Worm (Caenorhabditis elegans) whole organism, L1 larva: ENCODE data around the gene golg-4.
A peak's percentile ranks its signal among the peaks of the same experiment; 100 is the strongest.
"Not testable (repeated sequence)": the region's sequence is repeated elsewhere in the genome, so short reads cannot be mapped to it uniquely, and the experiment has no call there.

Experiments used
- C16A3.4 ChIP-seq: fragments of 150-350 bp; optimal IDR thresholded peaks from 2 replicates; lab custom pipeline; 2014; ENCODE audit warnings: missing biosample characterization, missing genetic modification characterization
- F16B12.6 ChIP-seq: fragments of 150-350 bp; optimal IDR thresholded peaks from 2 replicates; lab custom pipeline; 2014; ENCODE audit warnings: missing biosample characterization, missing genetic modification characterization
- aly-2 ChIP-seq: fragments of 150-350 bp; optimal IDR thresholded peaks from 2 replicates; lab custom pipeline; 2014; ENCODE audit warnings: missing biosample characterization, missing genetic modification characterization
- ama-1 ChIP-seq: fragments of 150-350 bp; optimal IDR thresholded peaks from 2 replicates; lab custom pipeline; 2014
- ceh-63 ChIP-seq: fragments of 200-800 bp; sonication (Bioruptor generic); optimal IDR thresholded peaks from 2 replicates; lab custom pipeline; 2018; ENCODE audit warnings: mild to moderate bottlenecking, missing genetic modification characterization, missing compliant biosample characterization
- ceh-90 ChIP-seq: sonication (generic microtip); optimal IDR thresholded peaks from 2 replicates; lab custom pipeline; 2016; ENCODE audit warnings: missing genetic modification characterization, missing compliant biosample characterization
- ces-1 ChIP-seq: fragments of 150-350 bp; optimal IDR thresholded peaks from 2 replicates; lab custom pipeline; 2014; ENCODE audit warnings: missing biosample characterization, missing genetic modification reagents, missing genetic modification characterization
- dsc-1 ChIP-seq: sonication (generic microtip); optimal IDR thresholded peaks from 2 replicates; lab custom pipeline; 2016; ENCODE audit warnings: mild to moderate bottlenecking, missing genetic modification characterization, missing compliant biosample characterization
- efl-1 ChIP-seq, 4 experiments: fragments of 150-350 bp; optimal IDR thresholded peaks in 3 of 4; peaks in 1 of 4; 1 replicate in 1 of 4; 2 replicates in 3 of 4; lab custom pipeline; 2014; ENCODE audit warnings: missing biosample characterization in 2 of 4, missing genetic modification characterization in 2 of 4, missing genetic modification reagents in 2 of 4
- egl-13 ChIP-seq: sonication (generic microtip); optimal IDR thresholded peaks from 2 replicates; lab custom pipeline; 2016; ENCODE audit warnings: missing genotype, missing genetic modification reagents, missing genetic modification characterization, missing compliant biosample characterization
- elt-2 ChIP-seq: sonication (generic microtip); optimal IDR thresholded peaks from 2 replicates; lab custom pipeline; 2016; ENCODE audit warnings: missing genetic modification characterization, mild to moderate bottlenecking, inconsistent platforms, missing compliant biosample characterization, missing genetic modification reagents
- elt-3 ChIP-seq, 6 experiments: fragments of 150-350 bp in 1 of 6; sonication (generic microtip); optimal IDR thresholded peaks; 2 replicates each; lab custom pipeline; 2017 to 2018; ENCODE audit warnings: missing biosample characterization in 6 of 6, missing genetic modification characterization in 6 of 6, inconsistent platforms in 1 of 6
- ets-5 ChIP-seq: fragments of 200-800 bp; sonication (Bioruptor generic); IDR thresholded peaks from 2 replicates; pipeline ENCODE4 v1.3.6; 2022; ENCODE audit warnings: missing genetic modification characterization, missing compliant biosample characterization
- fkh-10 ChIP-seq: sonication (generic microtip); optimal IDR thresholded peaks from 2 replicates; lab custom pipeline; 2017; ENCODE audit warnings: missing biosample characterization, missing genetic modification reagents, missing genetic modification characterization
- fkh-4 ChIP-seq: sonication (generic microtip); optimal IDR thresholded peaks from 2 replicates; lab custom pipeline; 2016; ENCODE audit warnings: missing compliant biosample characterization, missing genetic modification characterization, borderline replicate concordance
- fos-1 ChIP-seq: fragments of 150-350 bp; optimal IDR thresholded peaks from 2 replicates; lab custom pipeline; 2014; ENCODE audit warnings: missing biosample characterization, missing genetic modification characterization
- grh-1 ChIP-seq: fragments of 200-800 bp; sonication (Bioruptor generic); IDR thresholded peaks from 2 replicates; pipeline ENCODE4 v1.3.6; 2022; ENCODE audit warnings: missing genetic modification reagents, missing genetic modification characterization, missing compliant biosample characterization
- hlh-17 ChIP-seq: fragments of 200-800 bp; sonication (Bioruptor generic); optimal IDR thresholded peaks from 2 replicates; lab custom pipeline; 2018; ENCODE audit warnings: missing genetic modification characterization, mild to moderate bottlenecking, missing compliant biosample characterization, moderate library complexity, borderline replicate concordance
- hlh-4 ChIP-seq: sonication (generic microtip); optimal IDR thresholded peaks from 2 replicates; lab custom pipeline; 2016; ENCODE audit warnings: mild to moderate bottlenecking, missing genetic modification characterization, missing compliant biosample characterization
- irx-1 ChIP-seq: sonication (generic microtip); optimal IDR thresholded peaks from 2 replicates; lab custom pipeline; 2016; ENCODE audit warnings: missing genetic modification characterization, missing compliant biosample characterization
- lin-14 ChIP-seq: fragments of 200-800 bp; sonication (Bioruptor generic); optimal IDR thresholded peaks from 2 replicates; lab custom pipeline; 2018; ENCODE audit warnings: mild to moderate bottlenecking, missing genetic modification characterization, moderate library complexity, missing compliant biosample characterization
- lin-15B ChIP-seq: fragments of 150-350 bp; sonication (generic microtip); optimal IDR thresholded peaks from 3 replicates; lab custom pipeline; 2014; ENCODE audit warnings: missing biosample characterization, missing genetic modification characterization
- lsy-2 ChIP-seq, 2 experiments: fragments of 150-350 bp; optimal IDR thresholded peaks; 2 replicates each; lab custom pipeline; 2014; ENCODE audit warnings: missing biosample characterization in 2 of 2, missing genetic modification characterization in 2 of 2
- mef-2 ChIP-seq: fragments of 150-350 bp; optimal IDR thresholded peaks from 2 replicates; lab custom pipeline; 2014; ENCODE audit warnings: missing biosample characterization, missing genetic modification characterization
- mep-1 ChIP-seq: fragments of 150-350 bp; optimal IDR thresholded peaks from 2 replicates; lab custom pipeline; 2014; ENCODE audit warnings: missing biosample characterization, missing genetic modification characterization
- nhr-19 ChIP-seq: fragments of 200-800 bp; sonication (Bioruptor generic); conservative IDR thresholded peaks from 2 replicates; pipeline ENCODE4 v1.3.6; 2022; ENCODE audit warnings: missing genetic modification characterization, missing compliant biosample characterization
- nhr-237 ChIP-seq: fragments of 150-350 bp; optimal IDR thresholded peaks from 2 replicates; lab custom pipeline; 2014; ENCODE audit warnings: missing biosample characterization, missing genetic modification characterization
- nhr-76 ChIP-seq: sonication (generic microtip); optimal IDR thresholded peaks from 2 replicates; lab custom pipeline; 2017; ENCODE audit warnings: missing biosample characterization, missing genetic modification characterization
- pag-3 ChIP-seq: sonication (generic microtip); optimal IDR thresholded peaks from 2 replicates; lab custom pipeline; 2017; ENCODE audit warnings: missing genetic modification characterization, mild to moderate bottlenecking, missing compliant biosample characterization, antibody characterized with exemption, borderline replicate concordance; ENCODE audit not compliant: insufficient read depth
- pqm-1 ChIP-seq: sonication (generic microtip); optimal IDR thresholded peaks from 3 replicates; lab custom pipeline; 2017; ENCODE audit warnings: missing biosample characterization, missing genetic modification characterization
- snpc-4 ChIP-seq: fragments of 150-350 bp; optimal IDR thresholded peaks from 2 replicates; lab custom pipeline; 2014; ENCODE audit warnings: missing biosample characterization, missing genetic modification characterization
- sox-4 ChIP-seq: sonication (generic microtip); optimal IDR thresholded peaks from 2 replicates; lab custom pipeline; 2016; ENCODE audit warnings: missing genetic modification characterization, missing compliant biosample characterization
- sptf-1 ChIP-seq: fragments of 150-350 bp; optimal IDR thresholded peaks from 2 replicates; lab custom pipeline; 2014; ENCODE audit warnings: missing biosample characterization, missing genetic modification characterization
- swsn-7 ChIP-seq: sonication (generic microtip); optimal IDR thresholded peaks from 2 replicates; lab custom pipeline; 2016; ENCODE audit warnings: missing genetic modification characterization, missing compliant biosample characterization
- tbx-2 ChIP-seq: sonication (generic microtip); optimal IDR thresholded peaks from 2 replicates; lab custom pipeline; 2016; ENCODE audit warnings: missing genetic modification characterization, missing compliant biosample characterization
- tlp-1 ChIP-seq: fragments of 150-350 bp; optimal IDR thresholded peaks from 2 replicates; lab custom pipeline; 2014; ENCODE audit warnings: missing biosample characterization, missing genetic modification characterization
- unc-62 ChIP-seq: fragments of 150-350 bp; optimal IDR thresholded peaks from 2 replicates; lab custom pipeline; 2014; ENCODE audit warnings: missing biosample characterization, missing genetic modification reagents, missing genetic modification characterization
- unc-86 ChIP-seq: sonication (generic microtip); optimal IDR thresholded peaks from 2 replicates; lab custom pipeline; 2016; ENCODE audit warnings: missing genetic modification characterization, missing compliant biosample characterization
- unc-98 ChIP-seq: fragments of 200-800 bp; sonication (Bioruptor generic); IDR thresholded peaks from 2 replicates; pipeline ENCODE4 v1.3.6; 2022; ENCODE audit warnings: missing genetic modification characterization, missing compliant biosample characterization
- vab-15 ChIP-seq: sonication (generic microtip); optimal IDR thresholded peaks from 2 replicates; lab custom pipeline; 2017; ENCODE audit warnings: missing genotype, mild to moderate bottlenecking, missing genetic modification characterization, missing compliant biosample characterization
- zip-4 ChIP-seq: fragments of 200-800 bp; sonication (Bioruptor generic); optimal IDR thresholded peaks from 2 replicates; lab custom pipeline; 2018; ENCODE audit warnings: mild to moderate bottlenecking, missing genetic modification characterization, moderate library complexity, missing compliant biosample characterization

The golg-4 gene

ce11 chrIII:3444139-3444538, 38.8 kb downstream of the golg-4 start, which contains the start of gene spe-41:
Gene spe-41, minus strand, starts transcription at chrIII:3444210.
- TF ChIP-seq nhr-76 (tag; lab: Kevin White, UChicago): no peak
- no peak for TF ChIP-seq C16A3.4 (tag; lab: Kevin White, UChicago)
- TF ChIP-seq fkh-4 (tag; lab: Kevin White, UChicago): no peak
- no peak for TF ChIP-seq mef-2 (tag; lab: Kevin White, UChicago)
- no peak for TF ChIP-seq efl-1 (optimal IDR thresholded peaks at IDR 0.05; lab: Kevin White, UChicago)
- TF ChIP-seq efl-1 (GFP tag; optimal IDR thresholded peaks at IDR 0.05 in 1 of 2; lab: Kevin White, UChicago): no peak
- no peak for TF ChIP-seq ceh-90
- no peak for TF ChIP-seq ets-5 (GFP tag; lab: Robert Waterston, UW)
- no peak for TF ChIP-seq sptf-1 (tag; lab: Kevin White, UChicago)
- TF ChIP-seq swsn-7 (tag; lab: Kevin White, UChicago): no peak
- no peak for TF ChIP-seq nhr-237 (tag; lab: Kevin White, UChicago)
- TF ChIP-seq fkh-10 (GFP tag; lab: Kevin White, UChicago): no peak

- TF ChIP-seq hlh-17 (GFP tag; lab: Kevin White, UChicago) (no peak), unc-98 (GFP tag; lab: Robert Waterston, UW) (no peak), fkh-10 (GFP tag; lab: Kevin White, UChicago) (no peak), lsy-2 (tag; optimal IDR thresholded peaks at IDR 0.05; lab: Kevin White, UChicago) (peak in 1 of 2 experiments; percentile 26), sox-4 (tag; lab: Kevin White, UChicago) (no peak), tlp-1 (tag; lab: Kevin White, UChicago) (no peak), lin-15B (tag; lab: Kevin White, UChicago) (no peak), irx-1 (tag; lab: Kevin White, UChicago) (no peak), egl-13 (tag; lab: Kevin White, UChicago) (no peak), F16B12.6 (tag; lab: Kevin White, UChicago) (peak; percentile 65), tbx-2 (tag; lab: Kevin White, UChicago) (no peak), efl-1 (optimal IDR thresholded peaks at IDR 0.05; lab: Kevin White, UChicago) (peak in 1 of 2 experiments; percentile 22), efl-1 (GFP tag; optimal IDR thresholded peaks at IDR 0.05 in 1 of 2; lab: Kevin White, UChicago) (peak in 1 of 2 experiments; percentile 9), fos-1 (no peak)
These were observed 47.3 kb downstream of the golg-4 start, which contains the start of the genes K01A11.3 and C34C12.12 for ce11 chrIII:3452563-3453210. Gene K01A11.3, minus strand, starts transcription at chrIII:3452613. Gene C34C12.12, plus strand, starts transcription at chrIII:3453194.

- TF ChIP-seq mep-1; lin-14; elt-2 (tag; lab: Kevin White, UChicago): not testable (repeated sequence)
These were observed 48.1 kb downstream of the golg-4 start, which contains the start of gene C34C12.2 for ce11 chrIII:3453486-3453885. Gene C34C12.2, plus strand, starts transcription at chrIII:3453786.

ce11 chrIII:3454045-3454444, 48.7 kb downstream of the golg-4 start, which contains the start of gene C34C12.1:
Gene C34C12.1, plus strand, starts transcription at chrIII:3454345.
- TF ChIP-seq unc-86, fkh-4, C16A3.4 (tag; lab: Kevin White, UChicago): not testable (repeated sequence)

- TF ChIP-seq pag-3 (tag; lab: Kevin White, UChicago) (no peak), nhr-19 (GFP tag; lab: Robert Waterston, UW) (peak; percentile 99), unc-62 (GFP tag; lab: Kevin White, UChicago) (no peak), elt-3 (tag; optimal IDR thresholded peaks at IDR 0.05; lab: Kevin White, UChicago) (peak; percentile 48 to 98 (median 89)), pqm-1 (tag; lab: Kevin White, UChicago) (no peak), C16A3.4 (tag; lab: Kevin White, UChicago) (peak; percentile 98), ama-1 (lab: Kevin White, UChicago) (peak; percentile 80), ces-1 (GFP tag; lab: Kevin White, UChicago) (peak; percentile 69), vab-15 (tag; lab: Kevin White, UChicago) (peak; percentile 96), fos-1 (peak; percentile 96), elt-2 (tag; lab: Kevin White, UChicago) (peak; percentile 94), sptf-1 (tag; lab: Kevin White, UChicago) (no peak), fkh-10 (GFP tag; lab: Kevin White, UChicago) (peak; percentile 98), irx-1 (tag; lab: Kevin White, UChicago) (peak; percentile 98), nhr-76 (tag; lab: Kevin White, UChicago) (peak; percentile 53), hlh-4 (tag; lab: Kevin White, UChicago) (peak; percentile 35), zip-4 (GFP tag; lab: Kevin White, UChicago) (peak; percentile 93), ceh-63 (GFP tag; lab: Kevin White, UChicago) (peak; percentile 71), dsc-1 (tag; lab: Kevin White, UChicago) (peak; percentile 99), aly-2 (tag; lab: Kevin White, UChicago) (peak; percentile 96), snpc-4 (tag; lab: Kevin White, UChicago) (peak; percentile 89), grh-1 (peak; percentile 97), unc-98 (GFP tag; lab: Robert Waterston, UW) (peak; percentile 82; the same call in 1 of the 2 replicates)
These were observed 50.9 kb downstream of the golg-4 start for ce11 chrIII:3456226-3456625.
